Worm (Caenorhabditis elegans): ENCODE results near the gene unc-60.

unc-60 gene

ce11 chrV:1464543-1465040 is 10.3 kb upstream of the unc-60 start, which contains the start of the genes fpn-1.2 and pqn-54:
TSS of gene fpn-1.2 (minus strand) at chrV:1464699.
TSS of gene pqn-54 (plus strand) at chrV:1464990.
- peak; percentile 20 for TF ChIP-seq pqm-1 (tag; optimal IDR thresholded peaks at IDR 0.05)
- no peak for TF ChIP-seq aly-2 (tag; optimal IDR thresholded peaks at IDR 0.05)
- no peak for TF ChIP-seq ztf-4 (tag; optimal IDR thresholded peaks at IDR 0.05)
- TF ChIP-seq ztf-11 (tag; optimal IDR thresholded peaks at IDR 0.05) = no peak
- TF ChIP-seq nhr-12 (tag; optimal IDR thresholded peaks at IDR 0.05) = no peak
- TF ChIP-seq nfya-1 (tag; optimal IDR thresholded peaks at IDR 0.05; ENCODE audit: insufficient read depth) = no peak
- no peak for TF ChIP-seq fkh-2 (tag; optimal IDR thresholded peaks at IDR 0.05)
- TF ChIP-seq eor-1 (tag; optimal IDR thresholded peaks at IDR 0.05) = no peak
- no peak for TF ChIP-seq nhr-237 (tag; optimal IDR thresholded peaks at IDR 0.05)
- TF ChIP-seq tbx-2 (tag; optimal IDR thresholded peaks at IDR 0.05) = no peak
- no peak for TF ChIP-seq ceh-28 (tag; optimal IDR thresholded peaks at IDR 0.05)
- TF ChIP-seq elt-2 (tag; optimal IDR thresholded peaks at IDR 0.05) = peak; percentile 53
- TF ChIP-seq elt-1 (tag; optimal IDR thresholded peaks at IDR 0.05) = no peak

ce11 chrV:1465932-1466331 is 9.0 kb upstream of the unc-60 start:
- TF ChIP-seq jun-1 (tag; optimal IDR thresholded peaks at IDR 0.05) (no peak), lin-15B (tag; optimal IDR thresholded peaks at IDR 0.05) (no peak), nhr-76 (tag; optimal IDR thresholded peaks at IDR 0.05) (no peak), fkh-2 (tag; optimal IDR thresholded peaks at IDR 0.05) (no peak), nhr-23 (tag; optimal IDR thresholded peaks at IDR 0.05) (no peak), hmg-11 (tag; optimal IDR thresholded peaks at IDR 0.05) (no peak)

ce11 chrV:1466949-1467348 is 7.9 kb upstream of the unc-60 start:
- TF ChIP-seq elt-2 (tag; optimal IDR thresholded peaks at IDR 0.05) (peak; percentile 29), lin-15B (tag; optimal IDR thresholded peaks at IDR 0.05) (no peak), nhr-12 (tag; optimal IDR thresholded peaks at IDR 0.05) (no peak), ztf-11 (tag; optimal IDR thresholded peaks at IDR 0.05) (no peak), nhr-237 (tag; optimal IDR thresholded peaks at IDR 0.05) (no peak), daf-12 (tag; optimal IDR thresholded peaks at IDR 0.05) (no peak), ama-1 (optimal IDR thresholded peaks at IDR 0.05) (no peak), lsy-12 (tag; optimal IDR thresholded peaks at IDR 0.05) (no peak), nfya-1 (tag; optimal IDR thresholded peaks at IDR 0.05; ENCODE audit: insufficient read depth) (peak; percentile 47), hmg-11 (tag; optimal IDR thresholded peaks at IDR 0.05) (peak; percentile 41), ceh-28 (tag; optimal IDR thresholded peaks at IDR 0.05) (peak; percentile 28), pha-4 (tag; optimal IDR thresholded peaks at IDR 0.05) (peak; percentile 28), sea-2 (GFP tag; optimal IDR thresholded peaks at IDR 0.05) (no peak), zag-1 (tag; optimal IDR thresholded peaks at IDR 0.05) (no peak)

ce11 chrV:1467444-1467843 is 7.4 kb upstream of the unc-60 start, which contains the start of gene gid-8:
TSS of gene gid-8 (plus strand) at chrV:1467744.
- TF ChIP-seq jun-1 (tag; optimal IDR thresholded peaks at IDR 0.05) = no peak
- TF ChIP-seq hmg-11 (tag; optimal IDR thresholded peaks at IDR 0.05) = no peak
- TF ChIP-seq unc-39 (tag; optimal IDR thresholded peaks at IDR 0.05) = no peak
- TF ChIP-seq pqm-1 (tag; optimal IDR thresholded peaks at IDR 0.05) = no peak
- no peak for TF ChIP-seq R02D3.7 (tag; optimal IDR thresholded peaks at IDR 0.05)
- no peak for TF ChIP-seq nfya-1 (tag; optimal IDR thresholded peaks at IDR 0.05; ENCODE audit: insufficient read depth)
- no peak for TF ChIP-seq ztf-11 (tag; optimal IDR thresholded peaks at IDR 0.05)
- TF ChIP-seq elt-1 (tag; optimal IDR thresholded peaks at IDR 0.05) = no peak
- TF ChIP-seq mdl-1 (tag; optimal IDR thresholded peaks at IDR 0.05) = no peak
- TF ChIP-seq fos-1 (tag; optimal IDR thresholded peaks at IDR 0.05) = no peak
- no peak for TF ChIP-seq lin-15B (tag; optimal IDR thresholded peaks at IDR 0.05)
- no peak for TF ChIP-seq lsy-12 (tag; optimal IDR thresholded peaks at IDR 0.05)
- no peak for TF ChIP-seq nhr-43 (tag; optimal IDR thresholded peaks at IDR 0.05; ENCODE audit: poor library complexity, severe bottlenecking)
- no peak for TF ChIP-seq daf-12 (tag; optimal IDR thresholded peaks at IDR 0.05)
- TF ChIP-seq nhr-12 (tag; optimal IDR thresholded peaks at IDR 0.05) = no peak
- TF ChIP-seq sea-2 (GFP tag; optimal IDR thresholded peaks at IDR 0.05) = no peak
- no peak for TF ChIP-seq zag-1 (tag; optimal IDR thresholded peaks at IDR 0.05)
- TF ChIP-seq fkh-10 (GFP tag; optimal IDR thresholded peaks at IDR 0.05) = no peak
- no peak for TF ChIP-seq pha-4 (tag; optimal IDR thresholded peaks at IDR 0.05)
- no peak for TF ChIP-seq lin-39 (tag; optimal IDR thresholded peaks at IDR 0.05)

- TF ChIP-seq nhr-43 (tag; optimal IDR thresholded peaks at IDR 0.05; ENCODE audit: poor library complexity, severe bottlenecking) (no peak), pqm-1 (tag; optimal IDR thresholded peaks at IDR 0.05) (no peak), ceh-9 (tag; optimal IDR thresholded peaks at IDR 0.05) (no peak), snpc-4 (tag; optimal IDR thresholded peaks at IDR 0.05) (no peak), ama-1 (optimal IDR thresholded peaks at IDR 0.05) (no peak), sea-2 (GFP tag; optimal IDR thresholded peaks at IDR 0.05) (no peak), daf-12 (tag; optimal IDR thresholded peaks at IDR 0.05) (no peak), ceh-28 (tag; optimal IDR thresholded peaks at IDR 0.05) (no peak), egl-27 (tag; optimal IDR thresholded peaks at IDR 0.05) (no peak)
Measured at ce11 chrV:1468905-1469304, 6.0 kb upstream of the unc-60 start.
